Worm (Caenorhabditis elegans) whole organism, L3 larva: ENCODE results near the gene B0495.9.

Source experiments
- R02D3.7 ChIP-seq: fragments of 150-350 bp; optimal IDR thresholded peaks from 2 replicates; lab custom pipeline; 2014; ENCODE audit warnings: missing biosample characterization, missing genetic modification characterization
- ZK546.5 ChIP-seq: sonication (generic microtip); optimal IDR thresholded peaks from 2 replicates; lab custom pipeline; 2017; ENCODE audit warnings: missing biosample characterization, missing genetic modification characterization
- aly-2 ChIP-seq: fragments of 150-350 bp; optimal IDR thresholded peaks from 2 replicates; lab custom pipeline; 2014; ENCODE audit warnings: missing biosample characterization, missing genetic modification characterization
- ama-1 ChIP-seq: fragments of 150-350 bp; optimal IDR thresholded peaks from 2 replicates; lab custom pipeline; 2018
- ceh-16 ChIP-seq: sonication (generic microtip); optimal IDR thresholded peaks from 2 replicates; lab custom pipeline; 2017; ENCODE audit warnings: missing biosample characterization, missing genetic modification characterization
- ceh-28 ChIP-seq: fragments of 150-350 bp; optimal IDR thresholded peaks from 2 replicates; lab custom pipeline; 2014; ENCODE audit warnings: missing biosample characterization, missing genetic modification reagents, missing genetic modification characterization
- ceh-82 ChIP-seq: fragments of 150-350 bp; optimal IDR thresholded peaks from 2 replicates; lab custom pipeline; 2014; ENCODE audit warnings: missing biosample characterization, missing genetic modification characterization
- ceh-9 ChIP-seq: sonication (generic microtip); optimal IDR thresholded peaks from 2 replicates; lab custom pipeline; 2018; ENCODE audit warnings: missing biosample characterization, missing genetic modification characterization
- daf-12 ChIP-seq: fragments of 150-350 bp; optimal IDR thresholded peaks from 2 replicates; lab custom pipeline; 2014; ENCODE audit warnings: missing biosample characterization, missing genetic modification reagents, missing genetic modification characterization
- egl-27 ChIP-seq: sonication (generic microtip); optimal IDR thresholded peaks from 4 replicates; lab custom pipeline; 2017; ENCODE audit warnings: missing biosample characterization, missing genetic modification reagents, missing genetic modification characterization
- egl-5 ChIP-seq: fragments of 150-350 bp; optimal IDR thresholded peaks from 2 replicates; lab custom pipeline; 2017; ENCODE audit warnings: missing biosample characterization, missing genetic modification reagents, missing genetic modification characterization, inconsistent platforms
- elt-1 ChIP-seq: fragments of 150-350 bp; optimal IDR thresholded peaks from 2 replicates; lab custom pipeline; 2014; ENCODE audit warnings: missing biosample characterization, missing genetic modification characterization
- elt-2 ChIP-seq: sonication (generic microtip); optimal IDR thresholded peaks from 2 replicates; lab custom pipeline; 2016; ENCODE audit warnings: missing genetic modification reagents, mild to moderate bottlenecking, missing genetic modification characterization, missing compliant biosample characterization
- elt-3 ChIP-seq, 3 experiments: fragments of 150-350 bp in 1 of 3; sonication (generic microtip) in 2 of 3; optimal IDR thresholded peaks; 2 replicates in 2 of 3; 4 replicates in 1 of 3; lab custom pipeline; 2014 to 2017; ENCODE audit warnings: missing biosample characterization in 3 of 3, missing genetic modification characterization in 3 of 3
- eor-1 ChIP-seq, 2 experiments: fragments of 150-350 bp; optimal IDR thresholded peaks; 2 replicates each; lab custom pipeline; 2014 to 2018; ENCODE audit warnings: missing biosample characterization in 2 of 2, missing genetic modification characterization in 2 of 2
- fkh-10 ChIP-seq: sonication (generic microtip); optimal IDR thresholded peaks from 2 replicates; lab custom pipeline; 2017; ENCODE audit warnings: missing biosample characterization, missing genetic modification reagents, missing genetic modification characterization
- fkh-2 ChIP-seq: fragments of 150-350 bp; optimal IDR thresholded peaks from 2 replicates; lab custom pipeline; 2014; ENCODE audit warnings: missing biosample characterization, missing genetic modification reagents, missing genetic modification characterization
- fos-1 ChIP-seq: fragments of 150-350 bp; optimal IDR thresholded peaks from 2 replicates; lab custom pipeline; 2014; ENCODE audit warnings: missing biosample characterization, missing genetic modification characterization
- hmg-11 ChIP-seq: sonication (generic microtip); optimal IDR thresholded peaks from 2 replicates; lab custom pipeline; 2016; ENCODE audit warnings: missing genetic modification characterization, missing compliant biosample characterization
- jun-1 ChIP-seq: fragments of 150-350 bp; optimal IDR thresholded peaks from 2 replicates; lab custom pipeline; 2014; ENCODE audit warnings: missing biosample characterization, missing genetic modification reagents, missing genetic modification characterization
- lin-15B ChIP-seq: fragments of 150-350 bp; optimal IDR thresholded peaks from 2 replicates; lab custom pipeline; 2014; ENCODE audit warnings: missing biosample characterization, missing genetic modification characterization
- lsy-12 ChIP-seq: sonication (generic microtip); optimal IDR thresholded peaks from 2 replicates; lab custom pipeline; 2016; ENCODE audit warnings: mild to moderate bottlenecking, missing genetic modification characterization, missing compliant biosample characterization
- mdl-1 ChIP-seq: fragments of 150-350 bp; optimal IDR thresholded peaks from 2 replicates; lab custom pipeline; 2014; ENCODE audit warnings: missing biosample characterization, missing genetic modification characterization
- mml-1 ChIP-seq: fragments of 150-350 bp; sonication (generic microtip); optimal IDR thresholded peaks from 3 replicates; lab custom pipeline; 2014; ENCODE audit warnings: missing biosample characterization, missing genetic modification characterization
- nfya-1 ChIP-seq: sonication (generic microtip); optimal IDR thresholded peaks from 2 replicates; lab custom pipeline; 2017; ENCODE audit warnings: missing genetic modification characterization, mild to moderate bottlenecking, missing compliant biosample characterization, antibody characterized with exemption, moderate library complexity; ENCODE audit not compliant: insufficient read depth
- nhr-11 ChIP-seq: fragments of 150-350 bp; optimal IDR thresholded peaks from 2 replicates; lab custom pipeline; 2014; ENCODE audit warnings: missing biosample characterization, missing genetic modification characterization
- nhr-12 ChIP-seq: fragments of 150-350 bp; optimal IDR thresholded peaks from 2 replicates; lab custom pipeline; 2014; ENCODE audit warnings: missing biosample characterization, missing genetic modification characterization
- nhr-23 ChIP-seq: fragments of 150-350 bp; optimal IDR thresholded peaks from 2 replicates; lab custom pipeline; 2014; ENCODE audit warnings: missing biosample characterization, missing genetic modification reagents, missing genetic modification characterization
- nhr-237 ChIP-seq: fragments of 150-350 bp; optimal IDR thresholded peaks from 2 replicates; lab custom pipeline; 2014; ENCODE audit warnings: missing biosample characterization, missing genetic modification characterization
- nhr-28 ChIP-seq: fragments of 150-350 bp; optimal IDR thresholded peaks from 2 replicates; lab custom pipeline; 2014; ENCODE audit warnings: missing biosample characterization, missing genetic modification characterization
- nhr-43 ChIP-seq: sonication (generic microtip); optimal IDR thresholded peaks from 2 replicates; lab custom pipeline; 2016; ENCODE audit warnings: mild to moderate bottlenecking, missing genetic modification characterization, missing compliant biosample characterization; ENCODE audit not compliant: poor library complexity, severe bottlenecking
- nhr-67 ChIP-seq: fragments of 150-350 bp; optimal IDR thresholded peaks from 2 replicates; lab custom pipeline; 2014; ENCODE audit warnings: missing biosample characterization, missing genetic modification characterization
- nhr-76 ChIP-seq: fragments of 150-350 bp; sonication (generic microtip); optimal IDR thresholded peaks from 5 replicates; lab custom pipeline; 2014; ENCODE audit warnings: missing biosample characterization, missing genetic modification characterization
- pha-4 ChIP-seq: fragments of 150-350 bp; optimal IDR thresholded peaks from 2 replicates; lab custom pipeline; 2014; ENCODE audit warnings: missing biosample characterization, missing genetic modification reagents, missing genetic modification characterization
- pqm-1 ChIP-seq: fragments of 150-350 bp; optimal IDR thresholded peaks from 2 replicates; lab custom pipeline; 2017; ENCODE audit warnings: missing biosample characterization, missing genetic modification characterization, inconsistent platforms
- sea-2 ChIP-seq: fragments of 150-350 bp; sonication (generic microtip); optimal IDR thresholded peaks from 4 replicates; lab custom pipeline; 2014; ENCODE audit warnings: missing biosample characterization, missing genetic modification reagents, missing genetic modification characterization
- skn-1 ChIP-seq: fragments of 150-350 bp; optimal IDR thresholded peaks from 2 replicates; lab custom pipeline; 2014; ENCODE audit warnings: missing biosample characterization, missing genetic modification characterization
- snpc-4 ChIP-seq: fragments of 150-350 bp; optimal IDR thresholded peaks from 2 replicates; lab custom pipeline; 2014; ENCODE audit warnings: missing biosample characterization, missing genetic modification characterization
- unc-39 ChIP-seq: sonication (generic microtip); optimal IDR thresholded peaks from 4 replicates; lab custom pipeline; 2017; ENCODE audit warnings: missing biosample characterization, missing genetic modification characterization
- unc-62 ChIP-seq: fragments of 150-350 bp; sonication (generic microtip); optimal IDR thresholded peaks from 4 replicates; lab custom pipeline; 2014; ENCODE audit warnings: missing biosample characterization, missing genetic modification reagents, missing genetic modification characterization
- zag-1 ChIP-seq: fragments of 150-350 bp; optimal IDR thresholded peaks from 2 replicates; lab custom pipeline; 2014; ENCODE audit warnings: missing biosample characterization, missing genetic modification characterization
- ztf-4 ChIP-seq: fragments of 150-350 bp; optimal IDR thresholded peaks from 2 replicates; lab custom pipeline; 2014; ENCODE audit warnings: missing biosample characterization, missing genetic modification characterization

Gene B0495.9

DNA sequence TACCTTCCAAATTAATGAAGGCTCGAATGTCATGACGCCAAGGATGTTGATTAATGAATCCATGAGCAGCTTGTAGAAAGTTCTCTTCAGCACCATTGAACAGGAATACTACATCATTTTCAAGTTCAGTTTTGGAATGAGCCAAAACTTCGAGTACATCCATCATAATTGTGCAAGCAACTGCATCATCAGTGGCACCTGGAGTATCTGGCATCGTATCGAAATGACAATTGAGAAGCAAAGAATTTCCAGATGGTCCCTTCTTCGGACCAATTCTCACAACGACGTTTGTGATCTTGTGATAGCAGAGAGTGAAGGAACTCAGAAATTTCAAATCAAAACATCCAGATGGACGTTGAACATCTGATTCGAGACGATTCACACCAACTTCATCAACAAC, 4.1 kb downstream of the B0495.9 start:
- TF ChIP-seq fos-1: no peak
- TF ChIP-seq ceh-82 (tag; lab: Kevin White, UChicago): no peak
- no peak for TF ChIP-seq ZK546.5 (tag; lab: Kevin White, UChicago)
- no peak for TF ChIP-seq skn-1 (tag; lab: Kevin White, UChicago)
- no peak for TF ChIP-seq nhr-28 (tag; lab: Kevin White, UChicago)
- TF ChIP-seq egl-27: no peak
- no peak for TF ChIP-seq daf-12 (tag; lab: Kevin White, UChicago)
- TF ChIP-seq nhr-237 (tag; lab: Kevin White, UChicago): no peak
- TF ChIP-seq ceh-16: no peak
- no peak for TF ChIP-seq unc-62
- TF ChIP-seq nhr-43 (tag; lab: Kevin White, UChicago): no peak
- no peak for TF ChIP-seq eor-1 (tag; optimal IDR thresholded peaks at IDR 0.05; lab: Kevin White, UChicago)
- no peak for TF ChIP-seq jun-1 (tag; lab: Kevin White, UChicago)
- no peak for TF ChIP-seq sea-2 (GFP tag; lab: Kevin White, UChicago)
- no peak for TF ChIP-seq nhr-11 (tag; lab: Kevin White, UChicago)

DNA sequence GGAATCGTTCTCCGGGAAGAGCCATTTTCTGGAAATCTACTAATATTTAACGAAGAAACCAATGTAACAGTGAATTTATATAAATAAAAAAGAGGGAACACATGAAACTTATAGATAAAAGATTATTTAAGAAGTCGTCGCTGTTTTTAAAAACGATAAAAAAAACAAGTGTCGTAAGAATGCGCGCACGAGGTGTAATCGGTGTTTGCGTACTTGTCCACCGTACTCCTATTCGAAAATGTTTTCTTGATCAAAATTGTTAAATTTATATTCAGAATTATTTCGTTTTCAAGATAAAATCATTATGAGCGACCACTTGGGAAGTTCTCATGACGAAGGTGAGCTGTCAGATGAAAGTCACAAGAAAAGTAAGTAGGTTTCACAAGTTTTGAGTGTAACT, 9.5 kb downstream of the B0495.9 start, which contains the start of the genes moa-2 and cdk-11.1:
TSS of gene moa-2 (minus strand) at position 25 of the 400 bp plus-strand sequence.
TSS of gene cdk-11.1 (plus strand) at position 227 of the 400 bp plus-strand sequence.
- no peak for TF ChIP-seq unc-39 (tag; lab: Kevin White, UChicago)
- TF ChIP-seq fkh-2 (tag; lab: Kevin White, UChicago): no peak
- no peak for TF ChIP-seq nhr-11 (tag; lab: Kevin White, UChicago)
- no peak for TF ChIP-seq ceh-28
- TF ChIP-seq unc-62: no peak
- no peak for TF ChIP-seq aly-2 (tag; lab: Kevin White, UChicago)
- no peak for TF ChIP-seq fkh-10 (GFP tag; lab: Kevin White, UChicago)
- TF ChIP-seq zag-1 (tag; lab: Kevin White, UChicago): no peak
- no peak for TF ChIP-seq egl-5
- TF ChIP-seq pha-4: peak; percentile 56
- TF ChIP-seq elt-2: peak; percentile 22
- TF ChIP-seq snpc-4: no peak
- TF ChIP-seq lin-15B (tag; lab: Kevin White, UChicago): no peak
- TF ChIP-seq mml-1: no peak
- no peak for TF ChIP-seq nhr-67 (tag; lab: Kevin White, UChicago)
- TF ChIP-seq fos-1: no peak
- TF ChIP-seq nhr-12 (tag; lab: Kevin White, UChicago): no peak
- peak; percentile 49 for TF ChIP-seq nfya-1 (tag; lab: Kevin White, UChicago)

DNA sequence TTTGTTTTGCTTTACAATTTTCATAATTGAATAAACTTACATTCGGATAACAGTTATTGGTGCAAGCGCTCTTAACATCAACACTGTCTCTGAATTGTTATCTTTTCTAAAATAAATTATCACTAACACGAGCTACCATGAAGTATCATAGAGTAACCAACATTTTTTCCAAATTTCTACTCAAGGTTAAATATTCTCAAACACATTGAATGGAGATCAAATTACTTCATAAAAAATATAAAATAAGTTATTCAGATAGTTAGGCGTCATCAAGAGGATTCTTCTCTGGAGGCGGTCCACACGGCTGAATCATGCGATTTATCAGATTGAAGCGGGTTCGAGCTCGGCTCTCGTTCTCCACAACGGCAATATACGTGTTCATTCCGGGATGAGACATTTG, 10.1 kb downstream of the B0495.9 start, which contains the start of gene B0495.5:
TSS of gene B0495.5 (minus strand) at position 101 of the 400 bp plus-strand sequence.
- no peak for TF ChIP-seq egl-27
- TF ChIP-seq egl-5: no peak
- TF ChIP-seq nhr-76: no peak
- TF ChIP-seq mml-1: no peak
- TF ChIP-seq jun-1 (tag; lab: Kevin White, UChicago): no peak
- no peak for TF ChIP-seq nhr-67 (tag; lab: Kevin White, UChicago)
- no peak for TF ChIP-seq pha-4
- TF ChIP-seq ama-1 (lab: Kevin White, UChicago): no peak
- TF ChIP-seq ZK546.5 (tag; lab: Kevin White, UChicago): no peak
- no peak for TF ChIP-seq aly-2 (tag; lab: Kevin White, UChicago)
- TF ChIP-seq eor-1 (tag; optimal IDR thresholded peaks at IDR 0.05; lab: Kevin White, UChicago): no peak
- no peak for TF ChIP-seq nhr-11 (tag; lab: Kevin White, UChicago)
- TF ChIP-seq R02D3.7: no peak
- TF ChIP-seq lin-15B (tag; lab: Kevin White, UChicago): no peak
- no peak for TF ChIP-seq lsy-12 (tag; lab: Kevin White, UChicago)
- no peak for TF ChIP-seq ztf-4 (tag; lab: Kevin White, UChicago)
- no peak for TF ChIP-seq hmg-11 (tag; lab: Kevin White, UChicago)
- no peak for TF ChIP-seq fkh-2 (tag; lab: Kevin White, UChicago)
- no peak for TF ChIP-seq ceh-9 (tag; lab: Kevin White, UChicago)
- TF ChIP-seq, all 47 proteins: peak for 0

DNA sequence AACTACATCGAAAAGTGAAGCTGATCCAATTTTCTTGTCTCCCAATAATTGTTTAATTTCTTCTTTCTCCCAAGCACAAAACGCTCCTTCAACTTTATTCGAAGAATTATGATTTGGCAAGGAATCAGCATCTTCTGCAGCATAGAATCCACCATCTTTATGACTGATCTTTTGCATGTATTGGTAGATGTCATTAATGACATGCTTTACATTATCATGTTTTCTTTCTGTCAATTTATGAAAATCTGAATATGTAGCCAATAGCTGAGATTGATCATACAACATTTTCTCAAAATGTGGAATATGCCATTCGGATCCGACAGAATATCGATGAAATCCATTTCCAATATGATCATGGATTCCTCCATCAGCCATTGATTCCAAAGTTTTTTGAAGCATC, 11.4 kb downstream of the B0495.9 start:
- TF ChIP-seq fos-1: no peak
- TF ChIP-seq eor-1 (tag; optimal IDR thresholded peaks at IDR 0.05; lab: Kevin White, UChicago): no peak
- no peak for TF ChIP-seq nhr-43 (tag; lab: Kevin White, UChicago)
- no peak for TF ChIP-seq ama-1 (lab: Kevin White, UChicago)
- TF ChIP-seq ZK546.5 (tag; lab: Kevin White, UChicago): no peak
- TF ChIP-seq lsy-12 (tag; lab: Kevin White, UChicago): no peak
- no peak for TF ChIP-seq lin-15B (tag; lab: Kevin White, UChicago)
- TF ChIP-seq nhr-23: no peak
- TF ChIP-seq ceh-82 (tag; lab: Kevin White, UChicago): no peak
- no peak for TF ChIP-seq pqm-1
- no peak for TF ChIP-seq mdl-1 (tag; lab: Kevin White, UChicago)
- no peak for TF ChIP-seq egl-5
- TF ChIP-seq elt-1 (tag; lab: Kevin White, UChicago): no peak
- TF ChIP-seq elt-3 (tag; optimal IDR thresholded peaks at IDR 0.05; lab: Kevin White, UChicago): no peak
- no peak for TF ChIP-seq nhr-237 (tag; lab: Kevin White, UChicago)
- TF ChIP-seq jun-1 (tag; lab: Kevin White, UChicago): no peak
- TF ChIP-seq nhr-67 (tag; lab: Kevin White, UChicago): no peak
